Fruit fly (Drosophila melanogaster): ENCODE measurements around the gene Nup43.
A peak's percentile ranks its signal among the peaks of the same experiment; 100 is the strongest.

The Nup43 gene

dm6 chr3R:18398954-18399697 is 32.7 kb downstream of the Nup43 start, which contains the start of gene Vha100-2 (continued):
- TF ChIP-seq Sox15 (GFP tag; optimal IDR thresholded peaks at IDR 0.05), result no peak
- TF ChIP-seq svp (GFP tag), result peak; percentile 70
- no peak for TF ChIP-seq Eip78C (GFP tag)
- no peak for TF ChIP-seq Gug (GFP tag; IDR thresholded peaks at IDR 0.05)
- peak; percentile 27 for TF ChIP-seq Lpt (GFP tag; optimal IDR thresholded peaks at IDR 0.05)
- TF ChIP-seq CG6163 (GFP tag; IDR thresholded peaks at IDR 0.05), result peak; percentile 59; the same call in 2 of the 3 replicates
- TF ChIP-seq Sox102F (GFP tag; optimal IDR thresholded peaks at IDR 0.05), result peak; percentile 61
- no peak for TF ChIP-seq CG11294 (GFP tag; IDR thresholded peaks at IDR 0.05)
- no peak for TF ChIP-seq Ets21C (GFP tag; optimal IDR thresholded peaks at IDR 0.05)
- TF ChIP-seq CG9139 (GFP tag; optimal IDR thresholded peaks at IDR 0.05), result no peak
- no peak for TF ChIP-seq CG10669 (GFP tag; optimal IDR thresholded peaks at IDR 0.05)
- no peak for TF ChIP-seq Hr38 (GFP tag; optimal IDR thresholded peaks at IDR 0.05)
- TF ChIP-seq CG6792 (GFP tag; optimal IDR thresholded peaks at IDR 0.05), result no peak
- no peak for TF ChIP-seq Eip93F (GFP tag; optimal IDR thresholded peaks at IDR 0.05)
- TF ChIP-seq Eip75B (GFP tag; optimal IDR thresholded peaks at IDR 0.05), result no peak

DNA sequence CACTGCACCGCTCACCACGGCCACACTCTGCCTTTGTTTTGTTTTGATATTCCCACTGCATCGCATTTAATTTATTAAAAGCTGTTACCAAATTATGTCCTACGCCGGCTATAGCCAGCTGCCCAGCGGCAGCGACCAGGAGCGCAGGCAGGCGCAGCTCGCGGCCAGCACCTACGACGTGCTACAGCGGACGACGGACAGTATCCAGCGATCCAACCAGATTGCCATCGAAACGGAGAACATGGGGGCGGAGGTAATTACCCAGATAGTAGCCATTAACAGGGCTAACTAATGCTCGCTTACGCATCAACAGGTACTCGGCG is 33.2 kb downstream of the Nup43 start:
- TF ChIP-seq topi (GFP tag; optimal IDR thresholded peaks at IDR 0.05), result no peak
- no peak for TF ChIP-seq CG3032 (tag; optimal IDR thresholded peaks at IDR 0.05)
- no peak for TF ChIP-seq OdsH (GFP tag; optimal IDR thresholded peaks at IDR 0.05)
- TF ChIP-seq Smox (GFP tag; optimal IDR thresholded peaks at IDR 0.05), result no peak
- no peak for TF ChIP-seq CG11902 (GFP tag; optimal IDR thresholded peaks at IDR 0.05)
- no peak for TF ChIP-seq net (GFP tag; optimal IDR thresholded peaks at IDR 0.05)
- no peak for TF ChIP-seq CG6808 (GFP tag; optimal IDR thresholded peaks at IDR 0.05)

- peak; percentile 89 for TF ChIP-seq CG9139 (GFP tag; optimal IDR thresholded peaks at IDR 0.05)
- TF ChIP-seq CG31627 (GFP tag; optimal IDR thresholded peaks at IDR 0.05), result peak; percentile 89
- peak; percentile 94 for TF ChIP-seq CG6792 (GFP tag; optimal IDR thresholded peaks at IDR 0.05)
- peak; percentile 96 for TF ChIP-seq CG11294 (GFP tag; IDR thresholded peaks at IDR 0.05)
- peak; percentile 86 for TF ChIP-seq CG7368 (GFP tag; optimal IDR thresholded peaks at IDR 0.05)
- peak; percentile 43 to 96 for TF ChIP-seq salr (GFP tag; optimal IDR thresholded peaks at IDR 0.05)
- peak; percentile 96 for TF ChIP-seq acj6 (GFP tag; optimal IDR thresholded peaks at IDR 0.05)
- TF ChIP-seq fkh (GFP tag; optimal IDR thresholded peaks at IDR 0.05), result peak; percentile 79
- TF ChIP-seq CG1621 (tag; optimal IDR thresholded peaks at IDR 0.05), result peak; percentile 82
- TF ChIP-seq vri (GFP tag; optimal IDR thresholded peaks at IDR 0.05), result peak; percentile 86
- peak; percentile 85 for TF ChIP-seq CG16779 (tag; optimal IDR thresholded peaks at IDR 0.05)
- peak; percentile 98 for TF ChIP-seq eg (GFP tag; IDR thresholded peaks at IDR 0.05)
- peak; percentile 90 for TF ChIP-seq Met (GFP tag; optimal IDR thresholded peaks at IDR 0.05)
- peak; percentile 94 for TF ChIP-seq dsx (GFP tag; optimal IDR thresholded peaks at IDR 0.05; ENCODE audit: poor library complexity, severe bottlenecking)
- TF ChIP-seq CG8632 (GFP tag; optimal IDR thresholded peaks at IDR 0.05), result peak; percentile 96
- TF ChIP-seq Lpt (GFP tag; optimal IDR thresholded peaks at IDR 0.05), result peak; percentile 96
- TF ChIP-seq CG32006 (GFP tag; optimal IDR thresholded peaks at IDR 0.05), result peak; percentile 96
- TF ChIP-seq lz (GFP tag; optimal IDR thresholded peaks at IDR 0.05), result peak; percentile 89
- TF ChIP-seq CG4318 (GFP tag; optimal IDR thresholded peaks at IDR 0.05), result peak; percentile 86
- TF ChIP-seq CG10669 (GFP tag; optimal IDR thresholded peaks at IDR 0.05), result peak; percentile 93
- peak; percentile 98 for TF ChIP-seq CG15336 (GFP tag; IDR thresholded peaks at IDR 0.05)
- peak; percentile 93 for TF ChIP-seq net (GFP tag; optimal IDR thresholded peaks at IDR 0.05)
- TF ChIP-seq CG11902 (GFP tag; optimal IDR thresholded peaks at IDR 0.05), result peak; percentile 90
- peak; percentile 94 for TF ChIP-seq cyc (GFP tag; optimal IDR thresholded peaks at IDR 0.05)
- TF ChIP-seq CG3919 (GFP tag; optimal IDR thresholded peaks at IDR 0.05), result peak; percentile 95
- peak; percentile 72 for TF ChIP-seq CG6808 (GFP tag; optimal IDR thresholded peaks at IDR 0.05)
- peak; percentile 78 for TF ChIP-seq fd85E (GFP tag; optimal IDR thresholded peaks at IDR 0.05)
- TF ChIP-seq CG8119 (GFP tag; IDR thresholded peaks at IDR 0.05), result peak; percentile 98
- peak; percentile 96 for TF ChIP-seq svp (GFP tag)
- TF ChIP-seq CG6276 (GFP tag; optimal IDR thresholded peaks at IDR 0.05), result peak; percentile 85
- TF ChIP-seq CG6854 (GFP tag; optimal IDR thresholded peaks at IDR 0.05), result peak; percentile 65
- TF ChIP-seq OdsH (GFP tag; optimal IDR thresholded peaks at IDR 0.05), result peak; percentile 97
- peak; percentile 89 for TF ChIP-seq Sox102F (GFP tag; optimal IDR thresholded peaks at IDR 0.05)
- TF ChIP-seq Eip75B (GFP tag; optimal IDR thresholded peaks at IDR 0.05), result peak; percentile 92
- TF ChIP-seq Hr38 (GFP tag; optimal IDR thresholded peaks at IDR 0.05), result no peak
- TF ChIP-seq Ets21C (GFP tag; optimal IDR thresholded peaks at IDR 0.05), result peak; percentile 82
Measured at dm6 chr3R:18402549-18403429, 36.4 kb downstream of the Nup43 start, which contains the start of the genes Wdr37 and koko. Gene Wdr37 (minus strand): TSS chr3R:18402716. Gene koko (plus strand): TSS chr3R:18403026.

Data from whole organism, prepupa.